Fruit fly (Drosophila melanogaster): ENCODE measurements around the gene Gbs-76A.
A peak's percentile ranks its signal among the peaks of the same experiment; 100 is the strongest.

The Gbs-76A gene

dm6 chr3L:19289411-19289810 lies 3.2 kb downstream of the Gbs-76A start:
- TF ChIP-seq CG12605 (GFP tag; IDR thresholded peaks at IDR 0.05): no peak
- no peak for TF ChIP-seq CG9948 (tag; optimal IDR thresholded peaks at IDR 0.05)
- no peak for TF ChIP-seq CG4496 (GFP tag; IDR thresholded peaks at IDR 0.05)
- no peak for TF ChIP-seq Ets98B (GFP tag; IDR thresholded peaks at IDR 0.05)
- no peak for TF ChIP-seq CG15710 (tag; optimal IDR thresholded peaks at IDR 0.05)
- no peak for TF ChIP-seq rn (GFP tag; IDR thresholded peaks at IDR 0.05)

- TF ChIP-seq gl (tag; optimal IDR thresholded peaks at IDR 0.05): no peak
- TF ChIP-seq Snoo (tag; optimal IDR thresholded peaks at IDR 0.05): no peak
- TF ChIP-seq CG17806 (tag; optimal IDR thresholded peaks at IDR 0.05): no peak
- TF ChIP-seq Ets98B (GFP tag; IDR thresholded peaks at IDR 0.05): no peak
- TF ChIP-seq CG12605 (GFP tag; IDR thresholded peaks at IDR 0.05): no peak
- TF ChIP-seq CG13204 (GFP tag; optimal IDR thresholded peaks at IDR 0.05): no peak
- no peak for TF ChIP-seq CG9948 (tag; optimal IDR thresholded peaks at IDR 0.05)
- TF ChIP-seq Pif1B (GFP tag; optimal IDR thresholded peaks at IDR 0.05): no peak
Measured at dm6 chr3L:19288395-19288969, 4.1 kb downstream of the Gbs-76A start.

dm6 chr3L:19280700-19281099 lies 11.9 kb downstream of the Gbs-76A start, which contains the start of gene CG14089:
Gene CG14089 (minus strand): TSS chr3L:19280800.
- TF ChIP-seq CG13204 (GFP tag; optimal IDR thresholded peaks at IDR 0.05): no peak

- TF ChIP-seq D1 (tag; optimal IDR thresholded peaks at IDR 0.05) (no peak), Pif1B (GFP tag; optimal IDR thresholded peaks at IDR 0.05) (no peak), Ets98B (GFP tag; IDR thresholded peaks at IDR 0.05) (no peak), CG9948 (tag; optimal IDR thresholded peaks at IDR 0.05) (no peak), CG12605 (GFP tag; IDR thresholded peaks at IDR 0.05) (no peak), rn (GFP tag; IDR thresholded peaks at IDR 0.05) (no peak), CG15710 (tag; optimal IDR thresholded peaks at IDR 0.05) (no peak), CG8301 (tag; optimal IDR thresholded peaks at IDR 0.05) (no peak), CG32121 (GFP tag; IDR thresholded peaks at IDR 0.05) (no peak)
Measured at dm6 chr3L:19280283-19280682, 12.3 kb downstream of the Gbs-76A start.

- TF ChIP-seq Pif1A (GFP tag; optimal IDR thresholded peaks at IDR 0.05) (no peak), CG15710 (tag; optimal IDR thresholded peaks at IDR 0.05) (no peak), CG13204 (GFP tag; optimal IDR thresholded peaks at IDR 0.05) (no peak), CG4496 (GFP tag; IDR thresholded peaks at IDR 0.05) (no peak), CG34367 (tag; optimal IDR thresholded peaks at IDR 0.05) (no peak), CG8159 (tag; optimal IDR thresholded peaks at IDR 0.05) (no peak), CG17806 (tag; optimal IDR thresholded peaks at IDR 0.05) (no peak), CG8301 (tag; optimal IDR thresholded peaks at IDR 0.05) (no peak)
Measured at dm6 chr3L:19275491-19275890, 17.1 kb downstream of the Gbs-76A start, which contains the start of gene CG14086. Gene CG14086 (plus strand): TSS chr3L:19275791.

dm6 chr3L:19270542-19270941 lies 22.0 kb downstream of the Gbs-76A start, which contains the start of gene CG14088:
Gene CG14088 (minus strand): TSS chr3L:19270642.
- TF ChIP-seq fd96Ca (GFP tag; IDR thresholded peaks at IDR 0.05) (no peak), gl (tag; optimal IDR thresholded peaks at IDR 0.05) (no peak), CG8159 (tag; optimal IDR thresholded peaks at IDR 0.05) (no peak), rn (GFP tag; IDR thresholded peaks at IDR 0.05) (no peak), CG12605 (GFP tag; IDR thresholded peaks at IDR 0.05) (no peak), Ets98B (GFP tag; IDR thresholded peaks at IDR 0.05) (no peak), CG4496 (GFP tag; IDR thresholded peaks at IDR 0.05) (no peak), Pif1B (GFP tag; optimal IDR thresholded peaks at IDR 0.05) (no peak), CG15710 (tag; optimal IDR thresholded peaks at IDR 0.05) (no peak), CG13204 (GFP tag; optimal IDR thresholded peaks at IDR 0.05) (no peak), CG34367 (tag; optimal IDR thresholded peaks at IDR 0.05) (no peak), CG10348 (GFP tag; IDR thresholded peaks at IDR 0.05) (no peak), Pif1A (GFP tag; optimal IDR thresholded peaks at IDR 0.05) (no peak), D1 (tag; optimal IDR thresholded peaks at IDR 0.05) (no peak), CG14655 (GFP tag; optimal IDR thresholded peaks at IDR 0.05) (no peak), CG8301 (tag; optimal IDR thresholded peaks at IDR 0.05) (no peak)

dm6 chr3L:19268720-19269401 lies 23.7 kb downstream of the Gbs-76A start, which contains the start of the genes Aldh7A1 and CG14085:
Gene Aldh7A1 (minus strand): TSS chr3L:19268913.
Gene CG14085 (plus strand): TSS chr3L:19269351.
- TF ChIP-seq Ets98B (GFP tag; IDR thresholded peaks at IDR 0.05) (peak; percentile 41; the same call in 1 of the 2 replicates), Pif1B (GFP tag; optimal IDR thresholded peaks at IDR 0.05) (no peak), CG13204 (GFP tag; optimal IDR thresholded peaks at IDR 0.05) (peak; percentile 64), fd96Ca (GFP tag; IDR thresholded peaks at IDR 0.05) (0 out of 3 replicates have a peak, but pooled peaks have one; percentile 35)

Measured in whole organism, pupa.